Worm (Caenorhabditis elegans) whole organism, early embryonic: ENCODE data around the gene cest-24.

ENCODE experiments used
- B0310.2 ChIP-seq: sonication (generic microtip); optimal IDR thresholded peaks from 2 replicates; lab custom pipeline; 2016; ENCODE audit warnings: mild to moderate bottlenecking, missing genetic modification characterization, missing compliant biosample characterization
- F13C5.2 ChIP-seq: sonication (generic microtip); optimal IDR thresholded peaks from 2 replicates; lab custom pipeline; 2017; ENCODE audit warnings: mild to moderate bottlenecking, missing genetic modification characterization, inconsistent platforms, missing compliant biosample characterization
- aly-1 ChIP-seq: sonication (generic microtip); optimal IDR thresholded peaks from 2 replicates; lab custom pipeline; 2016; ENCODE audit warnings: missing genetic modification characterization, missing compliant biosample characterization
- ama-1 ChIP-seq: fragments of 150-350 bp; optimal IDR thresholded peaks from 2 replicates; lab custom pipeline; 2014
- ceh-13 ChIP-seq: fragments of 200-800 bp; sonication (Bioruptor generic); optimal IDR thresholded peaks from 2 replicates; lab custom pipeline; 2018; ENCODE audit warnings: mild to moderate bottlenecking, missing genetic modification characterization, missing compliant biosample characterization
- ceh-36 ChIP-seq: sonication (generic microtip); optimal IDR thresholded peaks from 2 replicates; lab custom pipeline; 2016; ENCODE audit warnings: missing genetic modification characterization, inconsistent platforms, missing compliant biosample characterization
- ets-7 ChIP-seq: sonication (generic microtip); optimal IDR thresholded peaks from 2 replicates; lab custom pipeline; 2016; ENCODE audit warnings: missing genotype, missing genetic modification characterization, missing compliant biosample characterization
- flt-1 ChIP-seq: fragments of 200-800 bp; sonication (Bioruptor generic); IDR thresholded peaks from 2 replicates; pipeline ENCODE4 v1.3.6; 2022; ENCODE audit warnings: missing genetic modification characterization, missing compliant biosample characterization
- hmbx-1 ChIP-seq: sonication (generic microtip); optimal IDR thresholded peaks from 2 replicates; lab custom pipeline; 2016; ENCODE audit warnings: mild to moderate bottlenecking, missing genetic modification characterization, missing compliant biosample characterization
- hmg-4 ChIP-seq: fragments of 200-800 bp; sonication (Bioruptor generic); optimal IDR thresholded peaks from 2 replicates; lab custom pipeline; 2018; ENCODE audit warnings: mild to moderate bottlenecking, missing genetic modification characterization, missing compliant biosample characterization
- hnd-1 ChIP-seq: sonication (generic microtip); optimal IDR thresholded peaks from 2 replicates; lab custom pipeline; 2016; ENCODE audit warnings: missing genetic modification characterization, missing compliant biosample characterization
- pes-1 ChIP-seq: fragments of 200-800 bp; sonication (Bioruptor generic); IDR thresholded peaks from 2 replicates; pipeline ENCODE4 v1.3.6; 2022; ENCODE audit warnings: missing genetic modification reagents, missing genetic modification characterization, missing compliant biosample characterization
- scrt-1 ChIP-seq: fragments of 200-800 bp; sonication (Bioruptor generic); IDR thresholded peaks from 2 replicates; pipeline ENCODE4 v1.3.6; 2022; ENCODE audit warnings: missing genetic modification characterization, missing compliant biosample characterization
- sea-1 ChIP-seq: fragments of 200-800 bp; sonication (Bioruptor generic); conservative IDR thresholded peaks from 2 replicates; pipeline ENCODE4 v1.3.6; 2022; ENCODE audit warnings: missing genetic modification characterization, missing compliant biosample characterization
- tbx-11 ChIP-seq: fragments of 200-800 bp; sonication (Bioruptor generic); IDR thresholded peaks from 2 replicates; pipeline ENCODE4 v1.3.6; 2022; ENCODE audit warnings: missing genetic modification characterization, missing compliant biosample characterization
- tbx-37 ChIP-seq: fragments of 200-800 bp; sonication (Bioruptor generic); conservative IDR thresholded peaks from 2 replicates; pipeline ENCODE4 v1.3.6; 2022; ENCODE audit warnings: missing genetic modification reagents, missing genetic modification characterization, missing compliant biosample characterization
- tra-4 ChIP-seq: sonication (generic microtip); optimal IDR thresholded peaks from 2 replicates; lab custom pipeline; 2017; ENCODE audit warnings: missing genetic modification characterization, missing compliant biosample characterization

cest-24 gene

ce11 chrV:6270552-6270951 is 46.2 kb upstream of the cest-24 start, which contains the start of gene F31F7.2:
TSS of gene F31F7.2 (plus strand) at chrV:6270852.
- TF ChIP-seq scrt-1 (GFP tag; lab: Robert Waterston, UW) (no peak), flt-1 (GFP tag; lab: Robert Waterston, UW) (no peak), ceh-13 (no peak), ets-7 (no peak), hnd-1 (tag; lab: Kevin White, UChicago) (no peak), tra-4 (tag; lab: Kevin White, UChicago) (no peak), B0310.2 (no peak), ceh-36 (tag; lab: Kevin White, UChicago) (no peak), aly-1 (tag; lab: Kevin White, UChicago) (no peak), hmg-4 (GFP tag; lab: Kevin White, UChicago) (no peak), tbx-11 (GFP tag; lab: Robert Waterston, UW) (no peak), hmbx-1 (tag; lab: Kevin White, UChicago) (no peak), pes-1 (GFP tag; lab: Robert Waterston, UW) (no peak), F13C5.2 (tag; lab: Kevin White, UChicago) (no peak), ama-1 (lab: Kevin White, UChicago) (no peak), tbx-37 (GFP tag; lab: Robert Waterston, UW) (no peak), sea-1 (GFP tag; lab: Robert Waterston, UW) (no peak)

- TF ChIP-seq flt-1 (GFP tag; lab: Robert Waterston, UW) (no peak), ama-1 (lab: Kevin White, UChicago) (no peak), hmg-4 (GFP tag; lab: Kevin White, UChicago) (no peak), F13C5.2 (tag; lab: Kevin White, UChicago) (no peak), B0310.2 (no peak), hnd-1 (tag; lab: Kevin White, UChicago) (no peak), tbx-37 (GFP tag; lab: Robert Waterston, UW) (no peak), aly-1 (tag; lab: Kevin White, UChicago) (no peak), ets-7 (no peak), pes-1 (GFP tag; lab: Robert Waterston, UW) (no peak)
Measured at ce11 chrV:6275209-6275608, 41.5 kb upstream of the cest-24 start.

ce11 chrV:6276205-6276604 is 40.5 kb upstream of the cest-24 start, which contains the start of gene F31F7.1:
TSS of gene F31F7.1 (plus strand) at chrV:6276439.
- no peak for TF ChIP-seq F13C5.2 (tag; lab: Kevin White, UChicago)
- TF ChIP-seq pes-1 (GFP tag; lab: Robert Waterston, UW), result no peak
- no peak for TF ChIP-seq tbx-11 (GFP tag; lab: Robert Waterston, UW)
- TF ChIP-seq scrt-1 (GFP tag; lab: Robert Waterston, UW), result no peak
- no peak for TF ChIP-seq hnd-1 (tag; lab: Kevin White, UChicago)
- TF ChIP-seq flt-1 (GFP tag; lab: Robert Waterston, UW), result no peak
- TF ChIP-seq hmg-4 (GFP tag; lab: Kevin White, UChicago), result no peak
- TF ChIP-seq ama-1 (lab: Kevin White, UChicago), result no peak
- no peak for TF ChIP-seq ceh-36 (tag; lab: Kevin White, UChicago)
- TF ChIP-seq tra-4 (tag; lab: Kevin White, UChicago), result no peak
- no peak for TF ChIP-seq tbx-37 (GFP tag; lab: Robert Waterston, UW)
- TF ChIP-seq hmbx-1 (tag; lab: Kevin White, UChicago), result no peak
- no peak for TF ChIP-seq aly-1 (tag; lab: Kevin White, UChicago)
- no peak for TF ChIP-seq ets-7
- TF ChIP-seq B0310.2, result no peak
- no peak for TF ChIP-seq sea-1 (GFP tag; lab: Robert Waterston, UW)
- no peak for TF ChIP-seq ceh-13

- no peak for TF ChIP-seq ets-7
- TF ChIP-seq flt-1 (GFP tag; lab: Robert Waterston, UW), result no peak
- no peak for TF ChIP-seq pes-1 (GFP tag; lab: Robert Waterston, UW)
- TF ChIP-seq hnd-1 (tag; lab: Kevin White, UChicago), result no peak
- TF ChIP-seq F13C5.2 (tag; lab: Kevin White, UChicago), result no peak
- no peak for TF ChIP-seq ama-1 (lab: Kevin White, UChicago)
- TF ChIP-seq scrt-1 (GFP tag; lab: Robert Waterston, UW), result no peak
- no peak for TF ChIP-seq hmg-4 (GFP tag; lab: Kevin White, UChicago)
- no peak for TF ChIP-seq ceh-36 (tag; lab: Kevin White, UChicago)
- no peak for TF ChIP-seq sea-1 (GFP tag; lab: Robert Waterston, UW)
- TF ChIP-seq tra-4 (tag; lab: Kevin White, UChicago), result no peak
- TF ChIP-seq hmbx-1 (tag; lab: Kevin White, UChicago), result no peak
- TF ChIP-seq aly-1 (tag; lab: Kevin White, UChicago), result no peak
- no peak for TF ChIP-seq tbx-37 (GFP tag; lab: Robert Waterston, UW)
Measured at ce11 chrV:6277178-6277834, 39.4 kb upstream of the cest-24 start.

- TF ChIP-seq ceh-36 (tag; lab: Kevin White, UChicago) (no peak), tbx-37 (GFP tag; lab: Robert Waterston, UW) (no peak), hnd-1 (tag; lab: Kevin White, UChicago) (no peak), flt-1 (GFP tag; lab: Robert Waterston, UW) (no peak), pes-1 (GFP tag; lab: Robert Waterston, UW) (no peak), hmg-4 (GFP tag; lab: Kevin White, UChicago) (no peak)
Measured at ce11 chrV:6278117-6279081, 38.3 kb upstream of the cest-24 start, which contains the start of gene fil-2. TSS of gene fil-2 (plus strand) at chrV:6279031.

- TF ChIP-seq tbx-37 (GFP tag; lab: Robert Waterston, UW) (no peak), ceh-13 (no peak), hnd-1 (tag; lab: Kevin White, UChicago) (no peak), tra-4 (tag; lab: Kevin White, UChicago) (no peak), B0310.2 (no peak), hmbx-1 (tag; lab: Kevin White, UChicago) (no peak), F13C5.2 (tag; lab: Kevin White, UChicago) (no peak), ama-1 (lab: Kevin White, UChicago) (no peak), aly-1 (tag; lab: Kevin White, UChicago) (no peak), hmg-4 (GFP tag; lab: Kevin White, UChicago) (no peak), tbx-11 (GFP tag; lab: Robert Waterston, UW) (no peak), scrt-1 (GFP tag; lab: Robert Waterston, UW) (no peak), ceh-36 (tag; lab: Kevin White, UChicago) (no peak), sea-1 (GFP tag; lab: Robert Waterston, UW) (no peak), ets-7 (no peak), pes-1 (GFP tag; lab: Robert Waterston, UW) (no peak), flt-1 (GFP tag; lab: Robert Waterston, UW) (no peak)
Measured at ce11 chrV:6280067-6280466, 36.7 kb upstream of the cest-24 start.
